Worm (Caenorhabditis elegans) whole organism, L4 larva: ENCODE data around the gene asps-1.

Source experiments
- ama-1 ChIP-seq: fragments of 150-350 bp; optimal IDR thresholded peaks from 2 replicates; lab custom pipeline; 2014; ENCODE audit warnings: inconsistent platforms, mixed read lengths
- daf-19 ChIP-seq: fragments of 200-800 bp; sonication (Bioruptor generic); conservative IDR thresholded peaks from 2 replicates; pipeline ENCODE4 v1.3.6; 2022; ENCODE audit warnings: missing genetic modification characterization, missing compliant biosample characterization
- dmd-8 ChIP-seq: fragments of 200-800 bp; sonication (Bioruptor generic); IDR thresholded peaks from 2 replicates; pipeline ENCODE4 v1.3.6; 2022; ENCODE audit warnings: missing genetic modification characterization, missing compliant biosample characterization
- egl-27 ChIP-seq: sonication (generic microtip); optimal IDR thresholded peaks from 3 replicates; lab custom pipeline; 2017; ENCODE audit warnings: missing biosample characterization, missing genetic modification reagents, missing genetic modification characterization
- nhr-102 ChIP-seq: sonication (generic microtip); optimal IDR thresholded peaks from 2 replicates; lab custom pipeline; 2016; ENCODE audit warnings: mild to moderate bottlenecking, missing genetic modification characterization, moderate library complexity, missing compliant biosample characterization
- nhr-25 ChIP-seq: sonication (generic microtip); optimal IDR thresholded peaks from 2 replicates; lab custom pipeline; 2017; ENCODE audit warnings: missing genetic modification characterization, mild to moderate bottlenecking, missing compliant biosample characterization, antibody characterized with exemption, moderate library complexity, borderline replicate concordance; ENCODE audit not compliant: insufficient read depth
- nhr-76 ChIP-seq: fragments of 150-350 bp; optimal IDR thresholded peaks from 2 replicates; lab custom pipeline; 2014; ENCODE audit warnings: missing biosample characterization, missing genetic modification characterization
- nhr-77 ChIP-seq: fragments of 150-350 bp; optimal IDR thresholded peaks from 2 replicates; lab custom pipeline; 2014; ENCODE audit warnings: missing biosample characterization, missing genetic modification characterization
- pha-4 ChIP-seq, 2 experiments: fragments of 150-350 bp in 1 of 2; fragments of 200-800 bp in 1 of 2; sonication (Bioruptor generic) in 1 of 2; IDR thresholded peaks in 1 of 2; optimal IDR thresholded peaks in 1 of 2; 2 replicates each; pipeline versions ENCODE4 v1.3.6 to Lab custom; 2014 to 2022; ENCODE audit warnings: missing genetic modification characterization in 2 of 2, missing genetic modification reagents in 2 of 2, missing biosample characterization in 1 of 2, missing compliant biosample characterization in 1 of 2

- TF ChIP-seq nhr-76 (tag; lab: Kevin White, UChicago): no peak
- no peak for TF ChIP-seq nhr-25
- no peak for TF ChIP-seq nhr-77 (tag; lab: Kevin White, UChicago)
- no peak for TF ChIP-seq dmd-8 (GFP tag; lab: Robert Waterston, UW)
- no peak for TF ChIP-seq daf-19
- no peak for TF ChIP-seq ama-1 (lab: Kevin White, UChicago)
- TF ChIP-seq nhr-102 (tag; lab: Kevin White, UChicago): no peak
- no peak for TF ChIP-seq egl-27 (tag; lab: Kevin White, UChicago)
- TF ChIP-seq pha-4 (GFP tag; IDR thresholded peaks at IDR 0.05; lab: Robert Waterston, UW): no peak
- TF ChIP-seq pha-4 (tag; optimal IDR thresholded peaks at IDR 0.05; lab: Kevin White, UChicago): no peak
Measured at ce11 chrV:10332012-10332411, 14.8 kb upstream of the asps-1 start, which contains the start of gene crm-1.
